Worm (Caenorhabditis elegans): ENCODE results near the gene T22D1.5.

T22D1.5 gene

ce11 chrIV:6880415-6880814 is 23.3 kb upstream of the T22D1.5 start (continued):
- TF ChIP-seq tra-1 (GFP tag; IDR thresholded peaks at IDR 0.05), result peak; percentile 76

ce11 chrIV:6881183-6881582 is 22.6 kb upstream of the T22D1.5 start:
- TF ChIP-seq madf-9 (GFP tag; conservative IDR thresholded peaks at IDR 0.05) (0 out of 2 replicates have a peak, but pooled peaks have one; percentile 11), daf-19 (GFP tag; conservative IDR thresholded peaks at IDR 0.05) (no peak), egl-43 (GFP tag; IDR thresholded peaks at IDR 0.05) (no peak), egl-27 (tag; optimal IDR thresholded peaks at IDR 0.05) (no peak), ztf-7 (tag; optimal IDR thresholded peaks at IDR 0.05) (no peak), nhr-111 (GFP tag; optimal IDR thresholded peaks at IDR 0.05) (no peak), unc-62 (GFP tag; optimal IDR thresholded peaks at IDR 0.05 in 1 of 2) (no peak), unc-62 (tag; optimal IDR thresholded peaks at IDR 0.05) (no peak), nhr-25 (tag; optimal IDR thresholded peaks at IDR 0.05; ENCODE audit: borderline replicate concordance, insufficient read depth) (no peak), ceh-62 (tag; optimal IDR thresholded peaks at IDR 0.05) (no peak), T20F7.1 (GFP tag; optimal IDR thresholded peaks at IDR 0.05) (no peak), Y5F2A.4 (GFP tag; optimal IDR thresholded peaks at IDR 0.05) (no peak), cey-2 (tag; optimal IDR thresholded peaks at IDR 0.05; ENCODE audit: borderline replicate concordance, insufficient read depth) (no peak), R02D3.7 (tag; optimal IDR thresholded peaks at IDR 0.05) (no peak), arid-1 (GFP tag; conservative IDR thresholded peaks at IDR 0.05) (no peak), ceh-32 (tag; optimal IDR thresholded peaks at IDR 0.05; ENCODE audit: poor library complexity) (no peak), F49E8.2 (tag; optimal IDR thresholded peaks at IDR 0.05; ENCODE audit: borderline replicate concordance) (no peak), fkh-10 (GFP tag; optimal IDR thresholded peaks at IDR 0.05) (peak; percentile 14), zfp-2 (tag; optimal IDR thresholded peaks at IDR 0.05) (no peak), daf-8 (GFP tag; IDR thresholded peaks at IDR 0.05) (no peak), unc-39 (tag; optimal IDR thresholded peaks at IDR 0.05) (no peak), daf-12 (tag; optimal IDR thresholded peaks at IDR 0.05) (no peak), ama-1 (optimal IDR thresholded peaks at IDR 0.05) (no peak), snpc-4 (tag; optimal IDR thresholded peaks at IDR 0.05) (no peak), zag-1 (tag; optimal IDR thresholded peaks at IDR 0.05) (no peak), mes-2 (tag; optimal IDR thresholded peaks at IDR 0.05; ENCODE audit: poor library complexity, severe bottlenecking) (peak; percentile 31), snpc-1.2 (GFP tag; IDR thresholded peaks at IDR 0.05) (no peak), lin-29 (GFP tag; IDR thresholded peaks at IDR 0.05) (no peak), nhr-102 (tag; optimal IDR thresholded peaks at IDR 0.05) (no peak), mdt-29 (GFP tag; IDR thresholded peaks at IDR 0.05) (no peak), nhr-28 (tag; optimal IDR thresholded peaks at IDR 0.05) (peak; percentile 47), php-3 (GFP tag; IDR thresholded peaks at IDR 0.05) (no peak), ZK337.2 (GFP tag; IDR thresholded peaks at IDR 0.05) (no peak), pha-4 (GFP tag; IDR thresholded peaks at IDR 0.05) (peak; percentile 7; the same call in 1 of the 2 replicates), pha-4 (tag; optimal IDR thresholded peaks at IDR 0.05) (peak; percentile 38), attf-4 (tag; optimal IDR thresholded peaks at IDR 0.05) (no peak), ceh-44 (GFP tag; IDR thresholded peaks at IDR 0.05) (no peak), nhr-237 (tag; optimal IDR thresholded peaks at IDR 0.05) (no peak), lsy-2 (tag; optimal IDR thresholded peaks at IDR 0.05) (peak; percentile 49 to 73), hlh-11 (tag; optimal IDR thresholded peaks at IDR 0.05) (peak; percentile 85), Y75B8A.6 (GFP tag; IDR thresholded peaks at IDR 0.05) (no peak), rbr-2 (tag; optimal IDR thresholded peaks at IDR 0.05) (peak; percentile 66), dmd-8 (GFP tag; IDR thresholded peaks at IDR 0.05) (no peak), nhr-6 (tag; optimal IDR thresholded peaks at IDR 0.05) (no peak), nhr-42 (GFP tag; IDR thresholded peaks at IDR 0.05) (no peak), D1046.2 (GFP tag; IDR thresholded peaks at IDR 0.05) (no peak), jun-1 (tag; optimal IDR thresholded peaks at IDR 0.05) (no peak), zfp-3 (GFP tag; conservative IDR thresholded peaks at IDR 0.05) (no peak), nhr-11 (tag; optimal IDR thresholded peaks at IDR 0.05) (peak; percentile 55), Y48G9A.11 (GFP tag; IDR thresholded peaks at IDR 0.05) (no peak)
